Worm (Caenorhabditis elegans) whole organism, L1 larva: ENCODE results near the gene sri-61.

Experiments used
- aha-1 ChIP-seq: fragments of 150-350 bp; optimal IDR thresholded peaks from 2 replicates; lab custom pipeline; 2014; ENCODE audit warnings: missing biosample characterization, missing genetic modification characterization
- aly-2 ChIP-seq: fragments of 150-350 bp; optimal IDR thresholded peaks from 2 replicates; lab custom pipeline; 2014; ENCODE audit warnings: missing biosample characterization, missing genetic modification characterization
- ztf-11 ChIP-seq, 2 experiments: sonication (generic microtip); optimal IDR thresholded peaks; 2 replicates each; lab custom pipeline; 2016 to 2017; ENCODE audit warnings: missing genetic modification characterization in 2 of 2, missing biosample characterization in 1 of 2, missing compliant biosample characterization in 1 of 2

DNA sequence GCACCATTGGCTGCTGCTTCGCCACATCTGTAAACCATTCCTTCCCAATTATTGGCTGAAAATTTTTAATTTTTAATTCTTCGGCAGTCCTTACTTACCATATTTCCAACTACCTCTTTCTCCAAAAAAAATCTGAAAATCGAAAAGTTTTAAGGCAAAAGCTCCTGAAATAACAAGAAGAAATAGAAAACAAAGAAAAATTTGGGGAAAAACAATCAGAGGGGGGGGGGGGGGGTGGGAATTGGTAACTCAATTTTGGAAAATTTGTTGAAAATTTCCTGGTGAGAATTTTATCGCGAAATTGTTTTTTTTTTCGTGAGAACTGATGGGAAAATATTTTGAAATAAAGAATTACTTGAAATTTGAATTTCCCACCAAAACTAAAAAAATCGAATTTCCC is 7.7 kb downstream of the sri-61 start, which contains the start of gene set-11:
- TF ChIP-seq aha-1 (tag; lab: Kevin White, UChicago): no peak
- TF ChIP-seq aly-2 (tag; lab: Kevin White, UChicago): no peak
- no peak for TF ChIP-seq ztf-11 (tag; optimal IDR thresholded peaks at IDR 0.05; lab: Kevin White, UChicago)
